Fruit fly (Drosophila melanogaster): Measurements from ENCODE around the gene Krn.
A peak's percentile ranks its signal among the peaks of the same experiment; 100 is the strongest.

- TF ChIP-seq vri (GFP tag; optimal IDR thresholded peaks at IDR 0.05) (no peak), esn (GFP tag; optimal IDR thresholded peaks at IDR 0.05) (no peak), CG16779 (tag; optimal IDR thresholded peaks at IDR 0.05) (peak; percentile 2), Blimp-1 (GFP tag; optimal IDR thresholded peaks at IDR 0.05) (no peak), CG6276 (GFP tag; optimal IDR thresholded peaks at IDR 0.05) (no peak)
Observed at dm6 chr3L:17603528-17604414, 50.3 kb downstream of the Krn start.
